Fruit fly (Drosophila melanogaster) whole organism, wandering third instar larva: ENCODE measurements around the gene obst-H.

Source experiments
- CG32264 ChIP-seq: fragments of 200-800 bp; sonication (Bioruptor generic); optimal IDR thresholded peaks from 2 replicates; lab custom pipeline; 2016; ENCODE audit warnings: missing biosample characterization, missing genetic modification characterization
- Hr78 ChIP-seq: fragments of >200 bp; optimal IDR thresholded peaks from 2 replicates; lab custom pipeline; 2017; ENCODE audit warnings: missing biosample characterization, missing genetic modification characterization
- OdsH ChIP-seq: fragments of 200-800 bp; sonication (Bioruptor generic); optimal IDR thresholded peaks from 2 replicates; lab custom pipeline; 2016; ENCODE audit warnings: missing biosample characterization, mild to moderate bottlenecking, missing genetic modification characterization
- brk ChIP-seq: fragments of 200-800 bp; sonication (Bioruptor generic); optimal IDR thresholded peaks from 2 replicates; lab custom pipeline; 2016; ENCODE audit warnings: missing biosample characterization, mild to moderate bottlenecking, missing genetic modification characterization
- dmrt93B ChIP-seq: fragments of 200-800 bp; sonication (Bioruptor generic); optimal IDR thresholded peaks from 2 replicates; lab custom pipeline; 2018; ENCODE audit warnings: missing biosample characterization, mild to moderate bottlenecking, missing genetic modification characterization
- dsf ChIP-seq: sonication (Bioruptor generic); optimal IDR thresholded peaks from 2 replicates; lab custom pipeline; 2016; ENCODE audit warnings: missing biosample characterization, missing genetic modification characterization, borderline replicate concordance
- h ChIP-seq: fragments of 200-800 bp; sonication (Bioruptor generic); optimal IDR thresholded peaks from 3 replicates; lab custom pipeline; 2016; ENCODE audit warnings: missing biosample characterization, mild to moderate bottlenecking, missing genetic modification characterization
- lola ChIP-seq: fragments of >200 bp; optimal IDR thresholded peaks from 2 replicates; lab custom pipeline; 2017; ENCODE audit warnings: missing biosample characterization, missing genetic modification characterization
- pan ChIP-seq: fragments of >200 bp; optimal IDR thresholded peaks from 2 replicates; lab custom pipeline; 2017
- psq ChIP-seq: fragments of 200-800 bp; sonication (Bioruptor generic); optimal IDR thresholded peaks from 3 replicates; lab custom pipeline; 2017; ENCODE audit warnings: missing biosample characterization, mild to moderate bottlenecking, missing genetic modification characterization, moderate library complexity
- rgr ChIP-seq: fragments of 200-800 bp; sonication (Bioruptor generic); optimal IDR thresholded peaks from 3 replicates; lab custom pipeline; 2016; ENCODE audit warnings: missing biosample characterization, mild to moderate bottlenecking, missing genetic modification characterization
- sv ChIP-seq: fragments of 200-800 bp; sonication (Bioruptor generic); optimal IDR thresholded peaks from 3 replicates; lab custom pipeline; 2016; ENCODE audit warnings: missing biosample characterization, missing genetic modification characterization
- usp ChIP-seq: fragments of >200 bp; optimal IDR thresholded peaks from 2 replicates; lab custom pipeline; 2017; ENCODE audit warnings: missing biosample characterization, missing genetic modification characterization

DNA sequence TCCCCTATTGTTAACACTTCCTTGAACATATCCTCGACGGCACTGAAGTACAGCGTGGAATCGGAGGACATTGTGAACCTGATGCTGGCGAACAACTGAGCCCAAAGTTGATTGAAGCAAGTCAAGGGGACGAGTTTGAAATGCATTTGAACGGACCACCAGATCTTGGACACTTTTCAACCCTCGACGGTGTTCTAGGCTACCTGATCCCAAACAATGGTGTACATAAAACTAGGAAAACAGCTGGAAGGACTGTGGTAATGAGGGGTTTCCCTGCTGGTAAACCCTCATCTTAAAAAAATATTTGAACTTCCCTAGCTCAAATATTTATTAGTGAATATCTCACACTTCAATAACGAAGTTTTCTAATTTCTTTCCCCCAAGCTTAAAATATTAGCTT lies 12.1 kb downstream of the obst-H start, which contains the start of gene CG13454:
- no peak for TF ChIP-seq usp (GFP tag; lab: Kevin White, UChicago)
- TF ChIP-seq brk (GFP tag; lab: Kevin White, UChicago): no peak
- TF ChIP-seq sv: no peak
- TF ChIP-seq dsf: no peak
- TF ChIP-seq psq (GFP tag; lab: Kevin White, UChicago): no peak
- TF ChIP-seq OdsH (GFP tag; lab: Kevin White, UChicago): no peak
- TF ChIP-seq h (GFP tag; lab: Kevin White, UChicago): no peak
- TF ChIP-seq rgr (GFP tag; lab: Kevin White, UChicago): no peak
- no peak for TF ChIP-seq CG32264 (GFP tag; lab: Kevin White, UChicago)
- TF ChIP-seq Hr78 (GFP tag; lab: Kevin White, UChicago): no peak
- no peak for TF ChIP-seq dmrt93B (GFP tag; lab: Kevin White, UChicago)
- TF ChIP-seq lola (GFP tag; lab: Kevin White, UChicago): no peak
- TF ChIP-seq pan (lab: Kevin White, UChicago): no peak
